Worm (Caenorhabditis elegans) whole organism, L4 larva: ENCODE measurements around the gene mon-2.

Experiments
- D1046.2 ChIP-seq: fragments of 200-800 bp; sonication (Bioruptor generic); IDR thresholded peaks from 2 replicates; pipeline ENCODE4 v1.3.6; 2022; ENCODE audit warnings: missing genetic modification characterization, missing compliant biosample characterization
- F49E8.2 ChIP-seq: sonication (generic microtip); optimal IDR thresholded peaks from 2 replicates; lab custom pipeline; 2016; ENCODE audit warnings: missing compliant biosample characterization, mild to moderate bottlenecking, missing genetic modification characterization, borderline replicate concordance
- T26A8.4 ChIP-seq: fragments of 200-800 bp; sonication (Bioruptor generic); IDR thresholded peaks from 2 replicates; pipeline ENCODE4 v1.3.6; 2022; ENCODE audit warnings: missing genetic modification characterization, missing compliant biosample characterization
- Y5F2A.4 ChIP-seq: fragments of 200-800 bp; sonication (Bioruptor generic); optimal IDR thresholded peaks from 2 replicates; lab custom pipeline; 2018; ENCODE audit warnings: mild to moderate bottlenecking, missing genetic modification characterization, missing compliant biosample characterization
- aha-1 ChIP-seq: fragments of 150-350 bp; peaks from one replicate; lab custom pipeline; 2014; ENCODE audit warnings: missing biosample characterization, missing genetic modification characterization
- arid-1 ChIP-seq: fragments of 200-800 bp; sonication (Bioruptor generic); conservative IDR thresholded peaks from 2 replicates; pipeline ENCODE4 v1.3.6; 2022; ENCODE audit warnings: missing genetic modification reagents, missing genetic modification characterization, missing compliant biosample characterization
- attf-4 ChIP-seq: sonication (generic microtip); optimal IDR thresholded peaks from 3 replicates; lab custom pipeline; 2017; ENCODE audit warnings: missing biosample characterization, missing genetic modification characterization
- ceh-32 ChIP-seq: sonication (generic microtip); optimal IDR thresholded peaks from 2 replicates; lab custom pipeline; 2016; ENCODE audit warnings: mild to moderate bottlenecking, missing genetic modification characterization, missing compliant biosample characterization; ENCODE audit not compliant: poor library complexity
- ceh-82 ChIP-seq: sonication (generic microtip); optimal IDR thresholded peaks from 2 replicates; lab custom pipeline; 2017; ENCODE audit warnings: missing biosample characterization, missing genetic modification characterization
- cey-2 ChIP-seq: sonication (generic microtip); optimal IDR thresholded peaks from 3 replicates; lab custom pipeline; 2017; ENCODE audit warnings: missing genetic modification characterization, mild to moderate bottlenecking, missing compliant biosample characterization, antibody characterized with exemption, borderline replicate concordance; ENCODE audit not compliant: insufficient read depth
- ctbp-1 ChIP-seq: fragments of 200-800 bp; sonication (Bioruptor generic); IDR thresholded peaks from 2 replicates; pipeline ENCODE4 v1.3.6; 2022; ENCODE audit warnings: missing genetic modification reagents, missing genetic modification characterization, missing compliant biosample characterization
- daf-12 ChIP-seq: fragments of 150-350 bp; optimal IDR thresholded peaks from 2 replicates; lab custom pipeline; 2014; ENCODE audit warnings: missing biosample characterization, missing genetic modification reagents, missing genetic modification characterization
- daf-8 ChIP-seq: fragments of 200-800 bp; sonication (Bioruptor generic); IDR thresholded peaks from 2 replicates; pipeline ENCODE4 v1.3.6; 2022; ENCODE audit warnings: missing genetic modification characterization, missing compliant biosample characterization
- dmd-6 ChIP-seq: fragments of 200-800 bp; sonication (Bioruptor generic); IDR thresholded peaks from 2 replicates; pipeline ENCODE4 v1.3.6; 2022; ENCODE audit warnings: missing genetic modification reagents, missing genetic modification characterization, missing compliant biosample characterization
- dpl-1 ChIP-seq: fragments of 150-350 bp; optimal IDR thresholded peaks from 2 replicates; lab custom pipeline; 2014; ENCODE audit warnings: missing biosample characterization, missing genetic modification reagents, missing genetic modification characterization
- duxl-1 ChIP-seq: sonication (generic microtip); optimal IDR thresholded peaks from 2 replicates; lab custom pipeline; 2016; ENCODE audit warnings: mild to moderate bottlenecking, missing genetic modification characterization, moderate library complexity, missing compliant biosample characterization; ENCODE audit not compliant: poor library complexity
- dve-1 ChIP-seq: sonication (generic microtip); optimal IDR thresholded peaks from 2 replicates; lab custom pipeline; 2017; ENCODE audit warnings: antibody characterized with exemption, mild to moderate bottlenecking, missing genetic modification characterization, missing compliant biosample characterization; ENCODE audit not compliant: insufficient read depth
- egl-43 ChIP-seq: fragments of 200-800 bp; sonication (Bioruptor generic); IDR thresholded peaks from 2 replicates; pipeline ENCODE4 v1.3.6; 2022; ENCODE audit warnings: missing genetic modification reagents, missing genetic modification characterization, missing compliant biosample characterization
- hlh-30 ChIP-seq: sonication (generic microtip); optimal IDR thresholded peaks from 2 replicates; lab custom pipeline; 2017; ENCODE audit warnings: antibody characterized with exemption, mild to moderate bottlenecking, missing genetic modification characterization, missing compliant biosample characterization; ENCODE audit not compliant: insufficient read depth
- hmg-1.1 ChIP-seq: fragments of 200-800 bp; sonication (Bioruptor generic); IDR thresholded peaks from 2 replicates; pipeline ENCODE4 v1.3.6; 2022; ENCODE audit warnings: missing genetic modification reagents, missing genetic modification characterization, missing compliant biosample characterization
- jun-1 ChIP-seq: fragments of 150-350 bp; optimal IDR thresholded peaks from 2 replicates; lab custom pipeline; 2014; ENCODE audit warnings: missing biosample characterization, missing genetic modification reagents, missing genetic modification characterization
- lin-39 ChIP-seq: fragments of 150-350 bp; optimal IDR thresholded peaks from 2 replicates; lab custom pipeline; 2014; ENCODE audit warnings: missing biosample characterization, missing genetic modification reagents, missing genetic modification characterization
- madf-9 ChIP-seq: fragments of 200-800 bp; sonication (Bioruptor generic); conservative IDR thresholded peaks from 2 replicates; pipeline ENCODE4 v1.3.6; 2022; ENCODE audit warnings: missing genetic modification reagents, missing genetic modification characterization, missing compliant biosample characterization
- mdt-29 ChIP-seq: fragments of 200-800 bp; sonication (Bioruptor generic); IDR thresholded peaks from 2 replicates; pipeline ENCODE4 v1.3.6; 2022; ENCODE audit warnings: missing genetic modification reagents, missing genetic modification characterization, missing compliant biosample characterization
- mep-1 ChIP-seq: fragments of 150-350 bp; sonication (generic microtip); optimal IDR thresholded peaks from 3 replicates; lab custom pipeline; 2014; ENCODE audit warnings: missing biosample characterization, missing genetic modification characterization
- mxl-2 ChIP-seq: fragments of 200-800 bp; sonication (Bioruptor generic); conservative IDR thresholded peaks from 2 replicates; pipeline ENCODE4 v1.3.6; 2022; ENCODE audit warnings: missing genetic modification reagents, missing genetic modification characterization, missing compliant biosample characterization
- nhr-11 ChIP-seq: fragments of 150-350 bp; optimal IDR thresholded peaks from 2 replicates; lab custom pipeline; 2014; ENCODE audit warnings: missing biosample characterization, missing genetic modification characterization
- nhr-111 ChIP-seq: fragments of 200-800 bp; sonication (Bioruptor generic); optimal IDR thresholded peaks from 2 replicates; lab custom pipeline; 2018; ENCODE audit warnings: mild to moderate bottlenecking, missing genetic modification characterization, missing compliant biosample characterization
- nhr-25 ChIP-seq: sonication (generic microtip); optimal IDR thresholded peaks from 2 replicates; lab custom pipeline; 2017; ENCODE audit warnings: missing genetic modification characterization, mild to moderate bottlenecking, missing compliant biosample characterization, antibody characterized with exemption, moderate library complexity, borderline replicate concordance; ENCODE audit not compliant: insufficient read depth
- nhr-41 ChIP-seq: fragments of 200-800 bp; sonication (Bioruptor generic); IDR thresholded peaks from 2 replicates; pipeline ENCODE4 v1.3.6; 2022; ENCODE audit warnings: missing genetic modification reagents, missing genetic modification characterization, missing compliant biosample characterization
- nhr-76 ChIP-seq: fragments of 150-350 bp; optimal IDR thresholded peaks from 2 replicates; lab custom pipeline; 2014; ENCODE audit warnings: missing biosample characterization, missing genetic modification characterization
- pha-4 ChIP-seq, 2 experiments: fragments of 150-350 bp in 1 of 2; fragments of 200-800 bp in 1 of 2; sonication (Bioruptor generic) in 1 of 2; IDR thresholded peaks in 1 of 2; optimal IDR thresholded peaks in 1 of 2; 2 replicates each; pipeline versions ENCODE4 v1.3.6 to Lab custom; 2014 to 2022; ENCODE audit warnings: missing genetic modification characterization in 2 of 2, missing genetic modification reagents in 2 of 2, missing biosample characterization in 1 of 2, missing compliant biosample characterization in 1 of 2
- php-3 ChIP-seq: fragments of 200-800 bp; sonication (Bioruptor generic); IDR thresholded peaks from 2 replicates; pipeline ENCODE4 v1.3.6; 2022; ENCODE audit warnings: missing genetic modification reagents, missing genetic modification characterization, missing compliant biosample characterization
- tag-97 ChIP-seq: fragments of 200-800 bp; sonication (Bioruptor generic); IDR thresholded peaks from 2 replicates; pipeline ENCODE4 v1.3.6; 2022; ENCODE audit warnings: missing genetic modification characterization, missing compliant biosample characterization
- unc-62 ChIP-seq, 3 experiments: fragments of 150-350 bp in 1 of 3; sonication (generic microtip); optimal IDR thresholded peaks in 2 of 3; peaks in 1 of 3; 1 replicate in 1 of 3; 2 replicates in 2 of 3; lab custom pipeline; 2014 to 2017; ENCODE audit warnings: missing biosample characterization in 3 of 3, missing genetic modification characterization in 3 of 3, missing genetic modification reagents in 3 of 3, missing genotype in 1 of 3
- vab-7 ChIP-seq: fragments of 200-800 bp; sonication (Bioruptor generic); IDR thresholded peaks from 2 replicates; pipeline ENCODE4 v1.3.6; 2022; ENCODE audit warnings: missing genetic modification reagents, missing genetic modification characterization, missing compliant biosample characterization
- zag-1 ChIP-seq: fragments of 150-350 bp; optimal IDR thresholded peaks from 2 replicates; lab custom pipeline; 2014; ENCODE audit warnings: missing biosample characterization, missing genetic modification characterization
- zfp-2 ChIP-seq: sonication (generic microtip); optimal IDR thresholded peaks from 2 replicates; lab custom pipeline; 2016; ENCODE audit warnings: mild to moderate bottlenecking, missing genetic modification characterization, missing compliant biosample characterization
- zfp-3 ChIP-seq: fragments of 200-800 bp; sonication (Bioruptor generic); conservative IDR thresholded peaks from 2 replicates; pipeline ENCODE4 v1.3.6; 2022; ENCODE audit warnings: missing genetic modification reagents, missing genetic modification characterization, missing compliant biosample characterization

The mon-2 gene

DNA sequence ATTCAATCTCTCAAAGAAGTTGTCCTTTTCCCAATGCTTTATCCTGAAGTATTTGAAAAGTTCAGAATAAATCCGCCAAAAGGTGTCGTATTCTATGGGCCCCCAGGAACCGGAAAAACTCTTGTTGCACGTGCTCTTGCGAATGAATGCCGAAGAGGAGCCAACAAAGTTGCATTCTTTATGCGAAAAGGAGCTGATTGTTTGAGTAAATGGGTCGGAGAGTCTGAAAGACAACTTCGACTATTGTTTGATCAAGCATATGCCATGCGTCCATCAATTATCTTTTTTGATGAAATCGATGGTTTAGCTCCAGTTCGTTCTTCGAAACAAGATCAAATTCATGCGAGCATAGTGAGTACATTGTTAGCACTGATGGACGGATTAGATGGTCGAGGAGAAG lies 15.8 kb upstream of the mon-2 start:
- no peak for TF ChIP-seq hmg-1.1 (GFP tag; lab: Robert Waterston, UW)
- TF ChIP-seq unc-62 (GFP tag; optimal IDR thresholded peaks at IDR 0.05 in 1 of 2; lab: Kevin White, UChicago) = peak in 1 of 2 experiments; percentile 63
- no peak for TF ChIP-seq unc-62 (tag; optimal IDR thresholded peaks at IDR 0.05; lab: Kevin White, UChicago)

DNA sequence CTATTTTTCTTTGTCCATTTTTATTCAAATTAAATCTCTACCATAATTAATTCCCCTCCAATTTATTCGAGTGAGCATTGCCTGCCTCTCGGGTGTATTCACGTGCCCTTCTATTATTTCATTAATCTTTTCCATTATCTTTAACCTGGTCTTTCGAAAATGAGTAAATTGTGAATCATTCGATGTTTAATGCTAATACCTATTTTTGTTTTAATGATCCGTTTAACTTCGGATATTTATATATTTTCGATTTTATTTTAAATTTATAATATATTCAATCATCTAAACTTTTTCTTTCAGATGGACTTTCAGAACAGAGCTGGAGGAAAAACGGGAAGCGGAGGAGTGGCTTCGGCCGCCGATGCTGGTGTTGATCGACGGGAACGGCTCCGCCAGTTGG lies 12.4 kb upstream of the mon-2 start, which contains the start of gene repo-1:
repo-1 (plus strand) TSS at position 301 of the 400 bp plus-strand sequence.
- 0 out of 2 replicates have a peak, but pooled peaks have one; percentile 11 for TF ChIP-seq pha-4 (GFP tag; IDR thresholded peaks at IDR 0.05; lab: Robert Waterston, UW)
- TF ChIP-seq pha-4 (tag; optimal IDR thresholded peaks at IDR 0.05; lab: Kevin White, UChicago) = no peak
- no peak for TF ChIP-seq ceh-82 (tag; lab: Kevin White, UChicago)
- no peak for TF ChIP-seq tag-97 (GFP tag; lab: Robert Waterston, UW)
- peak; percentile 71 for TF ChIP-seq aha-1
- TF ChIP-seq, all 104 proteins: peak for 2

DNA sequence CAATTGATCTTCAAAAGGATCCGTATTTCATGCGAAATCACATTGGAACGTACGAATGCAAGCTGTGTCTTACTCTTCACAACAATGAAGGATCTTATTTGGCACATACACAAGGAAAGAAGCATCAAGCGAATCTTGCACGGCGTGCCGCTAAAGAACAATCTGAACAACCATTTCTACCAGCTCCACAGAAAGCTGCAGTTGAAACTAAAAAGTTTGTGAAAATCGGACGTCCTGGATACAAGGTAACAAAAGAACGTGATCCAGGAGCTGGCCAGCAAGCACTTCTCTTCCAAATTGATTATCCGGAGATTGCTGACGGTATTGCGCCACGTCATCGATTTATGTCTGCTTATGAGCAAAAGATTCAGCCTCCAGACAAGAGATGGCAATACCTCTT lies 12.0 kb upstream of the mon-2 start:
- TF ChIP-seq unc-62 (GFP tag; optimal IDR thresholded peaks at IDR 0.05 in 1 of 2; lab: Kevin White, UChicago) = peak in 1 of 2 experiments; percentile 92
- no peak for TF ChIP-seq unc-62 (tag; optimal IDR thresholded peaks at IDR 0.05; lab: Kevin White, UChicago)
- TF ChIP-seq nhr-11 = no peak

DNA sequence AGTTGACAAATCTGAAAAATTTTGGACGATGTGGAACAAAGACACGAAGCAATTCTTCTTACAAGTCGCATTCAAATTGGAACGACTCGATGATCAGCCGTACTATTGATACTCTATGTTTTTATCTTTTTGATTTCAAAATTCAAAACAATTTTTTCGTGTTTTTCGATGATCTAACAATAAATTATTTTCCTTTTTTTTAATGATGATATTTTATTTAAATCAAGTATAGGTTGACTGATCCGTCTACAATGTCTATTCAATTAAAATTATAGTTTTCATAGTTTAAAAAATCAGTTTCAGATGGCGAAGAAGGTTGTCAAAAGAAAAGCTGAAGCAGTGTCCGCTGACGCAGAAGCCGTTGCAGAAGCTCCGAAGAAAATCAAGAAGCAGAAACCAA lies 11.5 kb upstream of the mon-2 start, which contains the start of gene rbm-34:
rbm-34 (plus strand) TSS at position 301 of the 400 bp plus-strand sequence.
- TF ChIP-seq egl-43 (no peak), cey-2 (tag; lab: Kevin White, UChicago) (no peak), mxl-2 (GFP tag; lab: Robert Waterston, UW) (no peak), nhr-76 (tag; lab: Kevin White, UChicago) (no peak), arid-1 (GFP tag; lab: Robert Waterston, UW) (no peak), pha-4 (GFP tag; IDR thresholded peaks at IDR 0.05; lab: Robert Waterston, UW) (0 out of 2 replicates have a peak, but pooled peaks have one; percentile 41), pha-4 (tag; optimal IDR thresholded peaks at IDR 0.05; lab: Kevin White, UChicago) (no peak)

DNA sequence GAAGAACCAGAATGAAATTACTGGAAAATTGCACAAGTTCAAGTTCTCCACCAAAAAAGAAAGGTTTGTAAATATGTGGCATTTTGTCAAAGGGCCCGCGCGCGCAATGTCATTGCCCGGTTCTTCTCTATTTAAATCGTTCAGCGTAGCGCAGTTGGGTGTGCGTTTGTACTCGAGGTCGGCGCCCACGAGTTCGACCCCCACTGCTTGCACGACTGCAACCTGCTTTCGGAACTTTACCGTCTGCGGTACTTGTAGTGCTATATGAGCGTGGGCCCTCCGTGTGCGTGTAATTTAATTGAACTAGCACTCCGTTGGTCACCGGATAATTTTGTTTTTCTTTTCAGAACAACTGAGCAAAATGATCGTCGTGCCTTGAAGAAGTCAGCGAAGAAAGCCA lies 10.1 kb upstream of the mon-2 start:
- peak; percentile 69; the same call in 1 of the 2 replicates for TF ChIP-seq madf-9 (GFP tag; lab: Robert Waterston, UW)
- TF ChIP-seq attf-4 (tag; lab: Kevin White, UChicago) = no peak
- peak; percentile 81 for TF ChIP-seq nhr-111 (GFP tag; lab: Kevin White, UChicago)
- no peak for TF ChIP-seq daf-12 (tag; lab: Kevin White, UChicago)
- peak; percentile 74 for TF ChIP-seq dve-1 (tag; lab: Kevin White, UChicago)
- peak; percentile 11 for TF ChIP-seq jun-1 (tag; lab: Kevin White, UChicago)
- peak; percentile 89 for TF ChIP-seq mep-1 (tag; lab: Kevin White, UChicago)
- peak; percentile 76 for TF ChIP-seq Y5F2A.4
- TF ChIP-seq hlh-30 = peak; percentile 88
- peak; percentile 48 for TF ChIP-seq dpl-1 (GFP tag; lab: Kevin White, UChicago)
- TF ChIP-seq mdt-29 (GFP tag; lab: Robert Waterston, UW) = peak; percentile 18; the same call in 1 of the 2 replicates
- peak; percentile 84 for TF ChIP-seq T26A8.4 (GFP tag; lab: Robert Waterston, UW)
- TF ChIP-seq tag-97 (GFP tag; lab: Robert Waterston, UW) = no peak
- peak; percentile 79; the same call in 1 of the 2 replicates for TF ChIP-seq zfp-3
- 0 out of 2 replicates have a peak, but pooled peaks have one; percentile 29 for TF ChIP-seq nhr-41 (GFP tag; lab: Robert Waterston, UW)
- TF ChIP-seq zag-1 (tag; lab: Kevin White, UChicago) = no peak
- peak; percentile 47; the same call in 1 of the 2 replicates for TF ChIP-seq daf-8 (GFP tag; lab: Robert Waterston, UW)
- TF ChIP-seq egl-43 = peak; percentile 98
- peak; percentile 92 for TF ChIP-seq ctbp-1
- TF ChIP-seq ceh-32 (tag; lab: Kevin White, UChicago) = no peak
- TF ChIP-seq dmd-6 (GFP tag; lab: Robert Waterston, UW) = peak; percentile 66
- peak; percentile 75 for TF ChIP-seq php-3 (GFP tag; lab: Robert Waterston, UW)
- no peak for TF ChIP-seq duxl-1 (tag; lab: Kevin White, UChicago)
- TF ChIP-seq F49E8.2 (tag; lab: Kevin White, UChicago) = peak; percentile 76
- TF ChIP-seq vab-7 (GFP tag; lab: Robert Waterston, UW) = peak; percentile 95
- TF ChIP-seq nhr-25 (tag; lab: Kevin White, UChicago) = peak; percentile 87
- TF ChIP-seq lin-39 (tag; lab: Kevin White, UChicago) = no peak
- peak; percentile 92 for TF ChIP-seq D1046.2 (GFP tag; lab: Robert Waterston, UW)
- TF ChIP-seq zfp-2 (tag; lab: Kevin White, UChicago) = peak; percentile 60
